Worm (Caenorhabditis elegans) whole organism, midembryonic: ENCODE data around the gene fbxa-77.

Experiments used
- T22C8.4 ChIP-seq: fragments of 200-800 bp; sonication (Bioruptor generic); IDR thresholded peaks from 2 replicates; pipeline ENCODE4 v1.3.6; 2022; ENCODE audit warnings: missing genetic modification characterization, missing compliant biosample characterization
- cog-1 ChIP-seq: sonication (generic microtip); optimal IDR thresholded peaks from 2 replicates; lab custom pipeline; 2016; ENCODE audit warnings: missing genetic modification characterization, missing compliant biosample characterization
- flt-1 ChIP-seq: fragments of 200-800 bp; sonication (Bioruptor generic); IDR thresholded peaks from 2 replicates; pipeline ENCODE4 v1.3.6; 2022; ENCODE audit warnings: missing genetic modification characterization, missing compliant biosample characterization
- med-1 ChIP-seq: sonication (generic microtip); optimal IDR thresholded peaks from 2 replicates; lab custom pipeline; 2017; ENCODE audit warnings: missing genetic modification characterization, mild to moderate bottlenecking, missing compliant biosample characterization, antibody characterized with exemption, missing genetic modification reagents; ENCODE audit not compliant: insufficient read depth
- ref-1 ChIP-seq: fragments of 200-800 bp; sonication (Bioruptor generic); conservative IDR thresholded peaks from 2 replicates; pipeline ENCODE4 v1.3.6; 2022; ENCODE audit warnings: missing genetic modification reagents, missing genetic modification characterization, missing compliant biosample characterization
- tab-1 ChIP-seq: fragments of 200-800 bp; sonication (Bioruptor generic); IDR thresholded peaks from 2 replicates; pipeline ENCODE4 v1.3.6; 2022; ENCODE audit warnings: missing genetic modification characterization, missing compliant biosample characterization
- ztf-23 ChIP-seq: fragments of 200-800 bp; sonication (Bioruptor generic); IDR thresholded peaks from 2 replicates; pipeline ENCODE4 v1.3.6; 2022; ENCODE audit warnings: missing genetic modification reagents, missing genetic modification characterization, missing compliant biosample characterization
- ztf-29 ChIP-seq: fragments of 200-800 bp; sonication (Bioruptor generic); IDR thresholded peaks from 2 replicates; pipeline ENCODE4 v1.3.6; 2022; ENCODE audit warnings: missing genetic modification reagents, missing genetic modification characterization, missing compliant biosample characterization

- no peak for TF ChIP-seq tab-1
- TF ChIP-seq ref-1, result no peak
- TF ChIP-seq cog-1 (tag; lab: Kevin White, UChicago), result no peak
- no peak for TF ChIP-seq T22C8.4 (GFP tag; lab: Robert Waterston, UW)
- TF ChIP-seq flt-1 (GFP tag; lab: Robert Waterston, UW), result no peak
- no peak for TF ChIP-seq ztf-29 (GFP tag; lab: Robert Waterston, UW)
- no peak for TF ChIP-seq ztf-23 (GFP tag; lab: Robert Waterston, UW)
- no peak for TF ChIP-seq med-1 (GFP tag; lab: Kevin White, UChicago)
These were observed 18.1 kb upstream of the fbxa-77 start for ce11 chrIII:1231186-1231585.
